Fruit fly (Drosophila melanogaster): Measurements from ENCODE around the gene Ccp84Ae.

The Ccp84Ae gene

DNA sequence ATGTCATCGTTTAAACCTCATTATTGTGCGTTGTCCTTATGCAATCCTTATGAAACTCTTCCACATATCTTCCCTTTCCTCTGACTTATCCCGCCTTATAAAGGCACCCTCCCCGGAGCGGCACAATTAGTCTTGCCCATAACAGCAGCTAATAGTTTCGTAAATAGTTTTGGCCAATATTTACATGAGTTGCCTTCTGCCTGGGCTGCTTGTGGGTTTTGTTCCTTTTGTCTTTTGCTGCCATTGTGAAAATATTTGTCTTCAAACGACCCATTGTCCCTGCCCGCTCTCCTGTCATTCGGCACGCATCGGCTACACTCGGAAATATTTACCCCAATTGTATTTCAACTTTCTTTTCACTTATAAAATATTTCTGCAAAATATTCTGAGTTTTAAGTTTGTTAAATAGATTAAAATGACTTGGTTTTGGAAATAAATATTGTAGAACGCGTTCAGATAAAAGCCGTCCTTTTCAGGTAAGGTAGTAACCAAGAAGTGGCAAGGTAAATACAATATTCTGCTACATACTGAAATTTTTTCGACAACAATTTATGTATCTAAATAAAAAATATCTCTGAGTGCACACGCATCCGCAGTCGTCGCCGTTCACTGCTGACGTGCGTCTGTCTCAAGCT lies 32.1 kb upstream of the Ccp84Ae start (continued):
- TF ChIP-seq crp (GFP tag; optimal IDR thresholded peaks at IDR 0.05): no peak
- TF ChIP-seq CG34224 (GFP tag; IDR thresholded peaks at IDR 0.05; ENCODE audit: partially characterized antibody): no peak
- TF ChIP-seq pb (GFP tag; optimal IDR thresholded peaks at IDR 0.05): peak; percentile 30
- peak; percentile 48 for TF ChIP-seq CG12391 (tag; optimal IDR thresholded peaks at IDR 0.05)
- TF ChIP-seq cwo (GFP tag; optimal IDR thresholded peaks at IDR 0.05): no peak
- peak; percentile 58 for TF ChIP-seq Blimp-1 (GFP tag; optimal IDR thresholded peaks at IDR 0.05)
- TF ChIP-seq stwl (tag; optimal IDR thresholded peaks at IDR 0.05): no peak
- no peak for TF ChIP-seq z (GFP tag; IDR thresholded peaks at IDR 0.05)
- TF ChIP-seq CG18599 (GFP tag; optimal IDR thresholded peaks at IDR 0.05): no peak
- TF ChIP-seq Vsx1 (GFP tag; optimal IDR thresholded peaks at IDR 0.05): no peak
- TF ChIP-seq Ets65A (GFP tag): no peak
- peak; percentile 62 for TF ChIP-seq Xrp1 (GFP tag; IDR thresholded peaks at IDR 0.05)
- no peak for TF ChIP-seq CG7372 (GFP tag; IDR thresholded peaks at IDR 0.05)
- TF ChIP-seq Antp (GFP tag; optimal IDR thresholded peaks at IDR 0.05): peak; percentile 14
- TF ChIP-seq CG5180 (GFP tag; optimal IDR thresholded peaks at IDR 0.05): peak; percentile 1
- peak; percentile 23 for TF ChIP-seq ATbp (GFP tag; optimal IDR thresholded peaks at IDR 0.05)
- no peak for TF ChIP-seq Ptx1 (GFP tag; IDR thresholded peaks at IDR 0.05)
- TF ChIP-seq bbx (GFP tag; IDR thresholded peaks at IDR 0.05; ENCODE audit: partially characterized antibody): no peak
- TF ChIP-seq CG7745 (tag; optimal IDR thresholded peaks at IDR 0.05): no peak
- no peak for TF ChIP-seq Oaz (GFP tag; IDR thresholded peaks at IDR 0.05)
- TF ChIP-seq Doc2 (GFP tag; IDR thresholded peaks at IDR 0.05): no peak
- TF ChIP-seq CG10654 (GFP tag; optimal IDR thresholded peaks at IDR 0.05): no peak
- TF ChIP-seq C15 (GFP tag; IDR thresholded peaks at IDR 0.05): no peak
- TF ChIP-seq CG3995 (GFP tag; optimal IDR thresholded peaks at IDR 0.05): no peak
- no peak for TF ChIP-seq CG31224 (GFP tag; IDR thresholded peaks at IDR 0.05)
- TF ChIP-seq Dip3 (GFP tag; optimal IDR thresholded peaks at IDR 0.05): no peak
- TF ChIP-seq Spps (tag; optimal IDR thresholded peaks at IDR 0.05): no peak
- peak; percentile 17 for TF ChIP-seq CG33557 (GFP tag; optimal IDR thresholded peaks at IDR 0.05)
- TF ChIP-seq tio (GFP tag; optimal IDR thresholded peaks at IDR 0.05): no peak
- peak; percentile 40 for TF ChIP-seq CG2875 (GFP tag; optimal IDR thresholded peaks at IDR 0.05)
- TF ChIP-seq CoRest (tag; optimal IDR thresholded peaks at IDR 0.05): no peak
- no peak for TF ChIP-seq cas (GFP tag; IDR thresholded peaks at IDR 0.05)
- TF ChIP-seq Pdp1 (GFP tag; optimal IDR thresholded peaks at IDR 0.05): peak in 1 of 2 experiments; percentile 37
- TF ChIP-seq ac (GFP tag; optimal IDR thresholded peaks at IDR 0.05): peak; percentile 1
- peak; percentile 50 for TF ChIP-seq CG4820 (GFP tag; optimal IDR thresholded peaks at IDR 0.05)
- TF ChIP-seq nerfin-2 (GFP tag; IDR thresholded peaks at IDR 0.05; ENCODE audit: partially characterized antibody): no peak
- TF ChIP-seq gce (GFP tag; IDR thresholded peaks at IDR 0.05): no peak
- peak; percentile 48 for TF ChIP-seq Kr (GFP tag; optimal IDR thresholded peaks at IDR 0.05)
- TF ChIP-seq gsb (GFP tag; IDR thresholded peaks at IDR 0.05): no peak
- peak; percentile 94 for TF ChIP-seq zen (tag; optimal IDR thresholded peaks at IDR 0.05)
- TF ChIP-seq her (GFP tag; optimal IDR thresholded peaks at IDR 0.05): no peak
- peak; percentile 66 for TF ChIP-seq dmrt11E (tag; optimal IDR thresholded peaks at IDR 0.05)
- no peak for TF ChIP-seq Lhr (GFP tag; optimal IDR thresholded peaks at IDR 0.05)
- TF ChIP-seq slou (GFP tag; optimal IDR thresholded peaks at IDR 0.05): no peak
- no peak for TF ChIP-seq caup (GFP tag; optimal IDR thresholded peaks at IDR 0.05; ENCODE audit: severe bottlenecking)
- TF ChIP-seq org-1 (GFP tag; optimal IDR thresholded peaks at IDR 0.05): no peak
- no peak for TF ChIP-seq bab2 (GFP tag; optimal IDR thresholded peaks at IDR 0.05)
- no peak for TF ChIP-seq stc (GFP tag; IDR thresholded peaks at IDR 0.05)
- peak; percentile 66 for TF ChIP-seq dmrt99B (tag; optimal IDR thresholded peaks at IDR 0.05)
